Fruit fly (Drosophila melanogaster) whole organism, prepupa: ENCODE measurements around the gene Coq4.
A peak's percentile ranks its signal among the peaks of the same experiment; 100 is the strongest.

Experiments used
- CG10631 ChIP-seq: fragments of 200-800 bp; sonication (Bioruptor generic); optimal IDR thresholded peaks from 2 replicates; lab custom pipeline; 2016; ENCODE audit warnings: missing biosample characterization, missing genetic modification characterization
- CG11902 ChIP-seq: fragments of 200-800 bp; sonication (Bioruptor generic); optimal IDR thresholded peaks from 3 replicates; lab custom pipeline; 2016; ENCODE audit warnings: missing biosample characterization, missing genetic modification characterization
- CG15336 ChIP-seq: fragments of 200-800 bp; sonication (Bioruptor generic); IDR thresholded peaks from 2 replicates; pipeline ENCODE4 v1.3.6; 2022; ENCODE audit warnings: missing biosample characterization, missing genetic modification characterization
- CG1621 ChIP-seq: fragments of 200-800 bp; sonication (Bioruptor generic); optimal IDR thresholded peaks from 3 replicates; lab custom pipeline; 2018; ENCODE audit warnings: missing biosample characterization, mild to moderate bottlenecking, missing genetic modification characterization
- CG16779 ChIP-seq: fragments of 200-800 bp; sonication (Bioruptor generic); optimal IDR thresholded peaks from 3 replicates; lab custom pipeline; 2017; ENCODE audit warnings: missing biosample characterization, mild to moderate bottlenecking, missing genetic modification characterization
- CG6163 ChIP-seq: fragments of 200-800 bp; sonication (Bioruptor generic); IDR thresholded peaks from 3 replicates; pipeline ENCODE4 v1.3.6; 2022; ENCODE audit warnings: missing biosample characterization, missing genetic modification characterization
- CG7368 ChIP-seq: fragments of 200-800 bp; sonication (Bioruptor generic); optimal IDR thresholded peaks from 3 replicates; lab custom pipeline; 2016; ENCODE audit warnings: missing biosample characterization, missing genetic modification characterization
- CG8119 ChIP-seq: fragments of 200-800 bp; sonication (Bioruptor generic); IDR thresholded peaks from 3 replicates; pipeline ENCODE4 v1.3.6; 2022; ENCODE audit warnings: missing biosample characterization, missing genetic modification characterization
- CG8632 ChIP-seq: fragments of 200-800 bp; sonication (Bioruptor generic); optimal IDR thresholded peaks from 3 replicates; lab custom pipeline; 2016; ENCODE audit warnings: missing biosample characterization, missing genetic modification characterization
- CG9139 ChIP-seq: fragments of 200-800 bp; sonication (Bioruptor generic); optimal IDR thresholded peaks from 3 replicates; lab custom pipeline; 2017; ENCODE audit warnings: missing biosample characterization, mild to moderate bottlenecking, missing genetic modification characterization
- Eip75B ChIP-seq: fragments of 200-800 bp; sonication (Bioruptor generic); optimal IDR thresholded peaks from 3 replicates; lab custom pipeline; 2016; ENCODE audit warnings: missing biosample characterization, missing genetic modification characterization
- Eip78C ChIP-seq: fragments of 200-800 bp; sonication (Bioruptor generic); peaks from one replicate; lab custom pipeline; 2016; ENCODE audit warnings: missing biosample characterization, missing genetic modification characterization
- Hr38 ChIP-seq: sonication (Bioruptor generic); optimal IDR thresholded peaks from 2 replicates; lab custom pipeline; 2016; ENCODE audit warnings: missing biosample characterization, missing genetic modification characterization
- Hr39 ChIP-seq: fragments of 200-800 bp; sonication (Bioruptor generic); optimal IDR thresholded peaks from 2 replicates; lab custom pipeline; 2016; ENCODE audit warnings: missing biosample characterization, missing genetic modification characterization
- Lpt ChIP-seq: fragments of 200-800 bp; sonication (Bioruptor generic); optimal IDR thresholded peaks from 3 replicates; lab custom pipeline; 2016; ENCODE audit warnings: missing biosample characterization, missing genetic modification characterization
- Sox14 ChIP-seq: fragments of 200-800 bp; sonication (Bioruptor generic); optimal IDR thresholded peaks from 3 replicates; lab custom pipeline; 2016; ENCODE audit warnings: missing biosample characterization, missing genetic modification characterization
- Sox15 ChIP-seq: fragments of 200-800 bp; sonication (Bioruptor generic); optimal IDR thresholded peaks from 3 replicates; lab custom pipeline; 2016; ENCODE audit warnings: missing biosample characterization, missing genetic modification characterization
- achi ChIP-seq: fragments of 200-800 bp; sonication (Bioruptor generic); optimal IDR thresholded peaks from 3 replicates; lab custom pipeline; 2016; ENCODE audit warnings: missing biosample characterization, missing genetic modification characterization
- acj6 ChIP-seq: fragments of 200-800 bp; sonication (Bioruptor generic); optimal IDR thresholded peaks from 3 replicates; lab custom pipeline; 2016; ENCODE audit warnings: missing biosample characterization, missing genetic modification characterization
- eg ChIP-seq: fragments of 200-800 bp; sonication (Bioruptor generic); IDR thresholded peaks from 3 replicates; pipeline ENCODE4 v1.3.6; 2022; ENCODE audit warnings: missing biosample characterization, missing genetic modification characterization
- fkh ChIP-seq: fragments of 200-800 bp; sonication (Bioruptor generic); optimal IDR thresholded peaks from 3 replicates; lab custom pipeline; 2017; ENCODE audit warnings: missing biosample characterization, mild to moderate bottlenecking, missing genetic modification characterization, moderate library complexity
- pdm3 ChIP-seq: fragments of 200-800 bp; sonication (Bioruptor generic); optimal IDR thresholded peaks from 3 replicates; lab custom pipeline; 2016; ENCODE audit warnings: missing biosample characterization, missing genetic modification characterization
- ss ChIP-seq, 2 experiments: fragments of 200-800 bp; sonication (Bioruptor generic); optimal IDR thresholded peaks; 2 replicates in 1 of 2; 3 replicates in 1 of 2; lab custom pipeline; 2017 to 2018; ENCODE audit warnings: mild to moderate bottlenecking in 2 of 2, missing biosample characterization in 2 of 2, missing genetic modification characterization in 2 of 2, moderate library complexity in 1 of 2

Coq4 gene

dm6 chr3L:17383285-17383684 lies 50.1 kb downstream of the Coq4 start:
- TF ChIP-seq CG7368 (GFP tag; lab: Kevin White, UChicago) (no peak), Sox14 (GFP tag; lab: Kevin White, UChicago) (no peak), CG8632 (GFP tag; lab: Kevin White, UChicago) (no peak), Hr38 (GFP tag; lab: Kevin White, UChicago) (no peak)

dm6 chr3L:17382628-17383027 lies 50.8 kb downstream of the Coq4 start, which contains the start of gene CG13728:
Gene CG13728, minus strand, starts transcription at chr3L:17382728.
- no peak for TF ChIP-seq CG11902 (GFP tag; lab: Kevin White, UChicago)
- TF ChIP-seq Sox15 (GFP tag; lab: Kevin White, UChicago): no peak

- TF ChIP-seq pdm3: no peak
- no peak for TF ChIP-seq CG9139 (GFP tag; lab: Kevin White, UChicago)
- no peak for TF ChIP-seq CG7368 (GFP tag; lab: Kevin White, UChicago)
- peak in 1 of 2 experiments; percentile 86 for TF ChIP-seq ss (GFP tag; optimal IDR thresholded peaks at IDR 0.05; lab: Kevin White, UChicago)
- TF ChIP-seq acj6 (GFP tag; lab: Kevin White, UChicago): no peak
Measured at dm6 chr3L:17381990-17382389, 51.4 kb downstream of the Coq4 start.

- peak; percentile 86 for TF ChIP-seq Eip78C (GFP tag; lab: Kevin White, UChicago)
- no peak for TF ChIP-seq achi
- peak; percentile 51; the same call in 2 of the 3 replicates for TF ChIP-seq CG6163 (GFP tag; lab: Robert Waterston, UW)
- peak; percentile 32 for TF ChIP-seq Lpt (GFP tag; lab: Kevin White, UChicago)
- no peak for TF ChIP-seq Hr39 (GFP tag; lab: Kevin White, UChicago)
- TF ChIP-seq fkh (GFP tag; lab: Kevin White, UChicago): peak; percentile 8
- TF ChIP-seq CG16779: no peak
- TF ChIP-seq CG8119 (GFP tag; lab: Robert Waterston, UW): peak; percentile 51; the same call in 2 of the 3 replicates
- TF ChIP-seq ss (GFP tag; optimal IDR thresholded peaks at IDR 0.05; lab: Kevin White, UChicago): peak in 1 of 2 experiments; percentile 46
- TF ChIP-seq CG10631 (GFP tag; lab: Kevin White, UChicago): no peak
- TF ChIP-seq CG15336 (GFP tag; lab: Robert Waterston, UW): peak; percentile 55; the same call in 1 of the 2 replicates
- TF ChIP-seq eg (GFP tag; lab: Robert Waterston, UW): peak; percentile 52; the same call in 2 of the 3 replicates
- peak; percentile 91 for TF ChIP-seq CG1621
- peak; percentile 18 for TF ChIP-seq Eip75B (GFP tag; lab: Kevin White, UChicago)
- TF ChIP-seq, all 60 proteins: peak for 10
Measured at dm6 chr3L:17379311-17379710, 54.1 kb downstream of the Coq4 start, which contains the start of gene Cad74A. Gene Cad74A, minus strand, starts transcription at chr3L:17379530.
